Comparison of ENCODE assay signal across 5 worm cellular contexts in the genomic region with DNA sequence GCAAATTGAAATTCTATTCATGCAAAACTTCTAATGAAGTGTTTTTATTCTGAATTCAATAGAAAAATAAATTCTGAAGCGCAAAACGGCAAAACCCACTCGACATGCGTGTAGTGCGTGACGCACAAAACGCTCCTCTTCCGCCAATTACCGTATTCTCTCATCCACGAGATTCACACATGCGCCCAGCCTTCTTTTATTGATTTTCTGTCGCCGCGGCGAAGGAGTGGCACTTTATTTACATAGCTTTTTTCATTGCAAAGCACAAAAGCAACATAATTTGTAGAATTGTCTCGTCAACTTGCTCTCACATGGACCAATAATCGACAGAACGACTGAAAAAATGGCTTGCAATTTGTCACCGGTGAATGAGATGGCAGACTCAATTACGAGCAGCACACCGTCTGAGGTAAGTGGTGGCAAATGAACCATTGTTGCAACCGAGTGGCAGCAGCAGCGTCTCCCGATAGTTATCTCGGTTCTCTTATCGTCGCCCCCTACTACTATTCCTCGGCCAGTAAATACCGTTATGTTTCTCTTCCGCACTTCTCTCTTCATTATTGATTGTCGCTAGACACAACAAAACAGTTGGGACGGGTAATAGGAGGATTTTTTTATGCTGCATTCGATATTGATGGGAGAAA.
TF ChIP-seq lines count a peak whose summit lies in the region.

Gene unc-16, plus strand, starts transcription at position 243 of the 644 bp plus-strand sequence.

TF ChIP-seq in whole organism, L1 larva, 84 proteins besides CTCF, POLR2A, EP300 and RAD21 (continues in another document):
- TF ChIP-seq sox-4 (tag; optimal IDR thresholded peaks at IDR 0.05; lab: Kevin White, UChicago) = peak; percentile 67
- TF ChIP-seq xbp-1 (tag; optimal IDR thresholded peaks at IDR 0.05; lab: Kevin White, UChicago) = peak; percentile 90
- TF ChIP-seq zag-1 (tag; optimal IDR thresholded peaks at IDR 0.05; lab: Kevin White, UChicago) = no peak
- peak; percentile 69 for TF ChIP-seq pax-3 (tag; optimal IDR thresholded peaks at IDR 0.05; lab: Kevin White, UChicago)
- peak; percentile 77 for TF ChIP-seq fos-1 (tag; optimal IDR thresholded peaks at IDR 0.05; lab: Kevin White, UChicago)
- peak; percentile 67 for TF ChIP-seq aha-1 (tag; optimal IDR thresholded peaks at IDR 0.05; lab: Kevin White, UChicago)
- peak; percentile 77 to 84 (median 81) for TF ChIP-seq dpl-1 (GFP tag; optimal IDR thresholded peaks at IDR 0.05; lab: Kevin White, UChicago)
- peak; percentile 72 for TF ChIP-seq aly-2 (tag; optimal IDR thresholded peaks at IDR 0.05; lab: Kevin White, UChicago)
- TF ChIP-seq fkh-8 (tag; optimal IDR thresholded peaks at IDR 0.05; lab: Kevin White, UChicago) = peak; percentile 90
- TF ChIP-seq fkh-4 (tag; optimal IDR thresholded peaks at IDR 0.05; lab: Kevin White, UChicago; ENCODE audit: borderline replicate concordance) = peak; percentile 63
- TF ChIP-seq pag-3 (tag; optimal IDR thresholded peaks at IDR 0.05; lab: Kevin White, UChicago; ENCODE audit: borderline replicate concordance, insufficient read depth) = no peak
- peak; percentile 89 for TF ChIP-seq dsc-1 (tag; optimal IDR thresholded peaks at IDR 0.05; lab: Kevin White, UChicago)
- TF ChIP-seq elt-2 (tag; optimal IDR thresholded peaks at IDR 0.05; lab: Kevin White, UChicago) = peak; percentile 19
- peak; percentile 82 for TF ChIP-seq lin-15B (tag; optimal IDR thresholded peaks at IDR 0.05; lab: Kevin White, UChicago)
- TF ChIP-seq skn-1 (tag; optimal IDR thresholded peaks at IDR 0.05; lab: Kevin White, UChicago) = peak; percentile 87
- TF ChIP-seq tbx-2 (tag; optimal IDR thresholded peaks at IDR 0.05; lab: Kevin White, UChicago) = peak; percentile 93

TF ChIP-seq in whole organism, L3 larva, 47 proteins besides CTCF, POLR2A, EP300 and RAD21 (continues in another document):
- TF ChIP-seq nhr-43 (tag; optimal IDR thresholded peaks at IDR 0.05; lab: Kevin White, UChicago; ENCODE audit: poor library complexity, severe bottlenecking) (peak; percentile 57), nhr-237 (tag; optimal IDR thresholded peaks at IDR 0.05; lab: Kevin White, UChicago) (no peak), ztf-11 (tag; optimal IDR thresholded peaks at IDR 0.05; lab: Kevin White, UChicago) (no peak), unc-62 (GFP tag; optimal IDR thresholded peaks at IDR 0.05; lab: Kevin White, UChicago) (peak; percentile 70), fos-1 (tag; optimal IDR thresholded peaks at IDR 0.05; lab: Kevin White, UChicago) (no peak), snpc-4 (tag; optimal IDR thresholded peaks at IDR 0.05; lab: Kevin White, UChicago) (peak; percentile 90), nhr-25 (tag; optimal IDR thresholded peaks at IDR 0.05; lab: Kevin White, UChicago) (peak; percentile 56), ceh-9 (tag; optimal IDR thresholded peaks at IDR 0.05; lab: Kevin White, UChicago) (no peak), pqm-1 (tag; optimal IDR thresholded peaks at IDR 0.05; lab: Kevin White, UChicago) (peak; percentile 23), R02D3.7 (tag; optimal IDR thresholded peaks at IDR 0.05; lab: Kevin White, UChicago) (peak; percentile 70), ZK546.5 (tag; optimal IDR thresholded peaks at IDR 0.05; lab: Kevin White, UChicago) (no peak), sea-2 (GFP tag; optimal IDR thresholded peaks at IDR 0.05; lab: Kevin White, UChicago) (peak; percentile 73), nhr-28 (tag; optimal IDR thresholded peaks at IDR 0.05; lab: Kevin White, UChicago) (no peak), daf-12 (tag; optimal IDR thresholded peaks at IDR 0.05; lab: Kevin White, UChicago) (no peak), nhr-12 (tag; optimal IDR thresholded peaks at IDR 0.05; lab: Kevin White, UChicago) (no peak), fkh-10 (GFP tag; optimal IDR thresholded peaks at IDR 0.05; lab: Kevin White, UChicago) (peak; percentile 44), ztf-4 (tag; optimal IDR thresholded peaks at IDR 0.05; lab: Kevin White, UChicago) (no peak)

TF ChIP-seq in whole organism, early embryonic, 17 proteins besides CTCF, POLR2A, EP300 and RAD21:
- TF ChIP-seq hmg-4 (GFP tag; optimal IDR thresholded peaks at IDR 0.05; lab: Kevin White, UChicago) (peak; percentile 19), flt-1 (GFP tag; IDR thresholded peaks at IDR 0.05; lab: Robert Waterston, UW) (no peak), ama-1 (optimal IDR thresholded peaks at IDR 0.05; lab: Kevin White, UChicago) (no peak), tbx-37 (GFP tag; conservative IDR thresholded peaks at IDR 0.05; lab: Robert Waterston, UW) (no peak), ets-7 (tag; optimal IDR thresholded peaks at IDR 0.05; lab: Kevin White, UChicago) (no peak), pes-1 (GFP tag; IDR thresholded peaks at IDR 0.05; lab: Robert Waterston, UW) (0 out of 2 replicates have a peak, but pooled peaks have one; percentile 17), F13C5.2 (tag; optimal IDR thresholded peaks at IDR 0.05; lab: Kevin White, UChicago) (peak; percentile 72)

TF ChIP-seq in whole organism, midembryonic, 9 proteins besides CTCF, POLR2A, EP300 and RAD21:
- TF ChIP-seq ref-1 (GFP tag; conservative IDR thresholded peaks at IDR 0.05; lab: Robert Waterston, UW) (no peak), T22C8.4 (GFP tag; IDR thresholded peaks at IDR 0.05; lab: Robert Waterston, UW) (peak; percentile 90), ztf-23 (GFP tag; IDR thresholded peaks at IDR 0.05; lab: Robert Waterston, UW) (peak; percentile 70), cog-1 (tag; optimal IDR thresholded peaks at IDR 0.05; lab: Kevin White, UChicago) (peak; percentile 47), med-1 (GFP tag; optimal IDR thresholded peaks at IDR 0.05; lab: Kevin White, UChicago; ENCODE audit: insufficient read depth) (no peak), klf-2 (GFP tag; conservative IDR thresholded peaks at IDR 0.05; lab: Robert Waterston, UW) (no peak), tab-1 (GFP tag; IDR thresholded peaks at IDR 0.05; lab: Robert Waterston, UW) (no peak), flt-1 (GFP tag; IDR thresholded peaks at IDR 0.05; lab: Robert Waterston, UW) (0 out of 2 replicates have a peak, but pooled peaks have one; percentile 63), ztf-29 (GFP tag; IDR thresholded peaks at IDR 0.05; lab: Robert Waterston, UW) (no peak)

TF ChIP-seq in whole organism, young adult, 124 proteins besides CTCF, POLR2A, EP300 and RAD21 (continues in another document):
- no peak for TF ChIP-seq pha-4 (tag; optimal IDR thresholded peaks at IDR 0.05; lab: Kevin White, UChicago)
- TF ChIP-seq atf-7 (tag; optimal IDR thresholded peaks at IDR 0.05; lab: Kevin White, UChicago) = no peak
- TF ChIP-seq ccch-3 (GFP tag; optimal IDR thresholded peaks at IDR 0.05; lab: Kevin White, UChicago) = no peak
- peak; percentile 59 for TF ChIP-seq B0336.3 (GFP tag; IDR thresholded peaks at IDR 0.05; lab: Robert Waterston, UW)
- peak; percentile 51 for TF ChIP-seq ceh-100 (GFP tag; IDR thresholded peaks at IDR 0.05; lab: Robert Waterston, UW)
- TF ChIP-seq die-1 (tag; optimal IDR thresholded peaks at IDR 0.05; lab: Kevin White, UChicago) = no peak
- peak; percentile 85 for TF ChIP-seq lin-40 (tag; optimal IDR thresholded peaks at IDR 0.05; lab: Kevin White, UChicago)
- no peak for TF ChIP-seq ztf-3 (GFP tag; optimal IDR thresholded peaks at IDR 0.05; lab: Kevin White, UChicago)
- no peak for TF ChIP-seq Y53F4B.3 (GFP tag; IDR thresholded peaks at IDR 0.05; lab: Robert Waterston, UW)
- TF ChIP-seq zfh-2 (GFP tag; conservative IDR thresholded peaks at IDR 0.05; lab: Robert Waterston, UW) = peak; percentile 63; the same call in 1 of the 2 replicates
- peak; percentile 13 for TF ChIP-seq rpc-1 (optimal IDR thresholded peaks at IDR 0.05; lab: Kevin White, UChicago)
- TF ChIP-seq rpc-1 (tag; optimal IDR thresholded peaks at IDR 0.05; lab: Kevin White, UChicago) = no peak
- no peak for TF ChIP-seq akir-1 (GFP tag; optimal IDR thresholded peaks at IDR 0.05; lab: Kevin White, UChicago)
- no peak for TF ChIP-seq ztf-28 (GFP tag; IDR thresholded peaks at IDR 0.05; lab: Robert Waterston, UW)
- TF ChIP-seq T26A5.8 (tag; optimal IDR thresholded peaks at IDR 0.05; lab: Kevin White, UChicago) = no peak
- no peak for TF ChIP-seq D2030.7 (GFP tag; IDR thresholded peaks at IDR 0.05; lab: Robert Waterston, UW)
- TF ChIP-seq T07F8.4 (tag; optimal IDR thresholded peaks at IDR 0.05; lab: Kevin White, UChicago) = no peak
- TF ChIP-seq aptf-2 (GFP tag; conservative IDR thresholded peaks at IDR 0.05; lab: Robert Waterston, UW) = no peak
- TF ChIP-seq lsl-1 (GFP tag; optimal IDR thresholded peaks at IDR 0.05; lab: Kevin White, UChicago) = peak; percentile 76
- peak; percentile 62 for TF ChIP-seq athp-1 (tag; optimal IDR thresholded peaks at IDR 0.05; lab: Kevin White, UChicago)
- TF ChIP-seq hlh-26 (GFP tag; conservative IDR thresholded peaks at IDR 0.05; lab: Robert Waterston, UW) = no peak
- TF ChIP-seq lag-1 (GFP tag; IDR thresholded peaks at IDR 0.05; lab: Robert Waterston, UW) = no peak
- no peak for TF ChIP-seq ztf-22 (GFP tag; optimal IDR thresholded peaks at IDR 0.05; lab: Kevin White, UChicago)
- peak; percentile 72 for TF ChIP-seq pbrm-1 (GFP tag; IDR thresholded peaks at IDR 0.05; lab: Robert Waterston, UW)
- no peak for TF ChIP-seq sdz-38 (tag; optimal IDR thresholded peaks at IDR 0.05; lab: Kevin White, UChicago)
- peak; percentile 70 for TF ChIP-seq nhr-80 (tag; optimal IDR thresholded peaks at IDR 0.05; lab: Kevin White, UChicago)
- TF ChIP-seq cebp-1 (GFP tag; IDR thresholded peaks at IDR 0.05; lab: Robert Waterston, UW) = 0 out of 2 replicates have a peak, but pooled peaks have one; percentile 12
- TF ChIP-seq cebp-1 (tag; optimal IDR thresholded peaks at IDR 0.05; lab: Kevin White, UChicago) = peak; percentile 82
- no peak for TF ChIP-seq ceh-58 (GFP tag; IDR thresholded peaks at IDR 0.05; lab: Robert Waterston, UW)
- peak; percentile 80 for TF ChIP-seq dox-1 (GFP tag; IDR thresholded peaks at IDR 0.05; lab: Robert Waterston, UW)
- TF ChIP-seq cebp-2 (GFP tag; IDR thresholded peaks at IDR 0.05; lab: Robert Waterston, UW) = no peak
- no peak for TF ChIP-seq F23B12.7 (tag; optimal IDR thresholded peaks at IDR 0.05; lab: Kevin White, UChicago; ENCODE audit: insufficient read depth)
- no peak for TF ChIP-seq nhr-120 (GFP tag; IDR thresholded peaks at IDR 0.05; lab: Robert Waterston, UW)
- no peak for TF ChIP-seq B0019.2 (GFP tag; conservative IDR thresholded peaks at IDR 0.05; lab: Robert Waterston, UW)
- TF ChIP-seq F37B4.10 (GFP tag; IDR thresholded peaks at IDR 0.05; lab: Robert Waterston, UW) = no peak
- TF ChIP-seq ets-4 (GFP tag; optimal IDR thresholded peaks at IDR 0.05; lab: Kevin White, UChicago) = no peak
- no peak for TF ChIP-seq egrh-3 (GFP tag; IDR thresholded peaks at IDR 0.05; lab: Robert Waterston, UW)
- TF ChIP-seq zim-3 (tag; optimal IDR thresholded peaks at IDR 0.05; lab: Kevin White, UChicago) = no peak
- TF ChIP-seq madf-3 (GFP tag; IDR thresholded peaks at IDR 0.05; lab: Robert Waterston, UW) = no peak
- TF ChIP-seq lir-1 (GFP tag; conservative IDR thresholded peaks at IDR 0.05; lab: Robert Waterston, UW) = no peak
- TF ChIP-seq snpc-1.3 (tag; optimal IDR thresholded peaks at IDR 0.05; lab: Kevin White, UChicago; ENCODE audit: insufficient read depth) = no peak

Comparison
In these comparisons a context has a peak if more than half of its experiments do, and no peak if none do; other contexts are left out.
1. Of the 8 proteins assayed by ChIP-seq in both whole organism, young adult and whole organism, L1 larva: peak only in whole organism, young adult: unc-62; only in whole organism, L1 larva: nhr-90 and unc-130; in both: dpl-1, efl-1 and snpc-4; in neither: 0; mixed calls (peak in some experiments, not most) for 2.